Fruit fly (Drosophila melanogaster) whole organism, embryonic: ENCODE measurements around the gene CG42826.

ENCODE experiments used
- Abd-B ChIP-seq: fragments of 200-800 bp; sonication (Bioruptor generic); optimal IDR thresholded peaks from 2 replicates; lab custom pipeline; 2018; ENCODE audit warnings: missing biosample characterization, mild to moderate bottlenecking, missing genetic modification characterization, moderate library complexity
- CG10431 ChIP-seq: fragments of 200-800 bp; sonication (Bioruptor generic); optimal IDR thresholded peaks from 3 replicates; lab custom pipeline; 2018; ENCODE audit warnings: missing biosample characterization, mild to moderate bottlenecking, missing genetic modification characterization
- CG11247 ChIP-seq: fragments of 200-800 bp; sonication (Bioruptor generic); IDR thresholded peaks from 2 replicates; pipeline ENCODE4 v1.3.6; 2022; ENCODE audit warnings: missing biosample characterization, missing genetic modification characterization
- CG11456 ChIP-seq: fragments of 200-800 bp; sonication (Bioruptor generic); IDR thresholded peaks from 3 replicates; pipeline ENCODE4 v1.3.6; 2022; ENCODE audit warnings: missing biosample characterization, missing genetic modification characterization
- CG15073 ChIP-seq: fragments of 200-800 bp; sonication (Bioruptor generic); optimal IDR thresholded peaks from 2 replicates; lab custom pipeline; 2016; ENCODE audit warnings: missing biosample characterization, missing genetic modification characterization
- CG17328 ChIP-seq: fragments of 200-800 bp; sonication (Bioruptor generic); IDR thresholded peaks from 2 replicates; pipeline ENCODE4 v1.3.6; 2022; ENCODE audit warnings: missing biosample characterization, missing genetic modification characterization
- CG17359 ChIP-seq: fragments of 200-800 bp; sonication (Bioruptor generic); optimal IDR thresholded peaks from 3 replicates; lab custom pipeline; 2018; ENCODE audit warnings: missing biosample characterization, mild to moderate bottlenecking, missing genetic modification characterization, moderate library complexity
- CG18262 ChIP-seq: fragments of 200-800 bp; optimal IDR thresholded peaks from 3 replicates; lab custom pipeline; 2019; ENCODE audit warnings: missing biosample characterization, mild to moderate bottlenecking, missing genetic modification characterization, moderate library complexity
- CG2199 ChIP-seq: fragments of 200-800 bp; sonication (Bioruptor generic); IDR thresholded peaks from 3 replicates; pipeline ENCODE4 v1.3.6; 2022; ENCODE audit warnings: missing biosample characterization, missing genetic modification characterization
- CG30020 ChIP-seq: fragments of 200-800 bp; optimal IDR thresholded peaks from 2 replicates; lab custom pipeline; 2019; ENCODE audit warnings: missing biosample characterization, mild to moderate bottlenecking, missing genetic modification characterization, moderate library complexity
- CG31441 ChIP-seq: fragments of 200-800 bp; sonication (Bioruptor generic); IDR thresholded peaks from 2 replicates; pipeline ENCODE4 v1.3.6; 2022; ENCODE audit warnings: missing biosample characterization, missing genetic modification characterization
- CG32772 ChIP-seq: fragments of 200-800 bp; sonication (Bioruptor generic); IDR thresholded peaks from 2 replicates; pipeline ENCODE4 v1.3.6; 2022; ENCODE audit warnings: missing biosample characterization, missing genetic modification characterization
- CG3726 ChIP-seq: fragments of 200-800 bp; sonication (Bioruptor generic); IDR thresholded peaks from 3 replicates; pipeline ENCODE4, ENCODE4 v1.3.6; 2022; ENCODE audit warnings: missing biosample characterization, missing genetic modification characterization
- CG6175 ChIP-seq: fragments of 200-800 bp; sonication (Bioruptor generic); IDR thresholded peaks from 3 replicates; pipeline ENCODE4 v1.3.6; 2022; ENCODE audit warnings: missing biosample characterization, missing genetic modification characterization
- CG8290 ChIP-seq, 3 experiments: fragments of 200-800 bp; sonication (Bioruptor generic); optimal IDR thresholded peaks; 2 replicates each; lab custom pipeline; 2016 to 2019; ENCODE audit warnings: missing biosample characterization in 3 of 3, missing genetic modification characterization in 3 of 3, mild to moderate bottlenecking in 2 of 3, moderate library complexity in 1 of 3
- CG8478 ChIP-seq: fragments of >200 bp; optimal IDR thresholded peaks from 2 replicates; lab custom pipeline; 2018
- CG9727 ChIP-seq: fragments of 200-800 bp; sonication (Bioruptor generic); optimal IDR thresholded peaks from 3 replicates; lab custom pipeline; 2017; ENCODE audit warnings: missing biosample characterization, mild to moderate bottlenecking, missing genetic modification characterization
- CG9932 ChIP-seq: fragments of 200-800 bp; sonication (Bioruptor generic); IDR thresholded peaks from 2 replicates; pipeline ENCODE4 v1.3.6; 2022; ENCODE audit warnings: missing biosample characterization, missing genetic modification characterization
- Dip2 ChIP-seq: fragments of 200-800 bp; sonication (Bioruptor generic); IDR thresholded peaks from 2 replicates; pipeline ENCODE4 v1.3.6; 2022; ENCODE audit warnings: missing biosample characterization, missing genetic modification characterization
- Drgx ChIP-seq: fragments of 200-800 bp; sonication (Bioruptor generic); IDR thresholded peaks from 2 replicates; pipeline ENCODE4 v1.3.6; 2022; ENCODE audit warnings: missing biosample characterization, missing genetic modification characterization
- Elba2 ChIP-seq: fragments of 200-800 bp; sonication (Bioruptor generic); optimal IDR thresholded peaks from 3 replicates; lab custom pipeline; 2016; ENCODE audit warnings: missing biosample characterization, missing genetic modification characterization
- Ets65A ChIP-seq: fragments of 200-800 bp; sonication (Bioruptor generic); peaks from one replicate; lab custom pipeline; 2016; ENCODE audit warnings: missing biosample characterization, missing genetic modification characterization
- GATAe ChIP-seq: fragments of 200-800 bp; sonication (Bioruptor generic); conservative IDR thresholded peaks from 2 replicates; pipeline ENCODE4 v1.3.6; 2022; ENCODE audit warnings: missing biosample characterization, missing genetic modification characterization
- Hey ChIP-seq: fragments of 200-800 bp; sonication (Bioruptor generic); optimal IDR thresholded peaks from 3 replicates; lab custom pipeline; 2018; ENCODE audit warnings: missing biosample characterization, mild to moderate bottlenecking, missing genetic modification characterization
- HmgZ ChIP-seq: fragments of 200-800 bp; sonication (Bioruptor generic); optimal IDR thresholded peaks from 2 replicates; lab custom pipeline; 2018; ENCODE audit warnings: missing biosample characterization, mild to moderate bottlenecking, missing genetic modification characterization
- Jarid2 ChIP-seq: fragments of 200-800 bp; sonication (Bioruptor generic); optimal IDR thresholded peaks from 3 replicates; lab custom pipeline; 2017; ENCODE audit warnings: mild to moderate bottlenecking, missing biosample characterization, missing genetic modification reagents, missing genetic modification characterization
- Nf-YA ChIP-seq: fragments of 200-800 bp; sonication (Bioruptor generic); IDR thresholded peaks from 2 replicates; pipeline ENCODE4 v1.3.6; 2022; ENCODE audit warnings: missing biosample characterization, missing genetic modification characterization
- PHDP ChIP-seq: fragments of 200-800 bp; sonication (Bioruptor generic); optimal IDR thresholded peaks from 3 replicates; lab custom pipeline; 2018; ENCODE audit warnings: missing biosample characterization, mild to moderate bottlenecking, missing genetic modification characterization, moderate library complexity
- Sox102F ChIP-seq: fragments of 200-800 bp; sonication (Bioruptor generic); optimal IDR thresholded peaks from 2 replicates; lab custom pipeline; 2018; ENCODE audit warnings: missing biosample characterization, mild to moderate bottlenecking, missing genetic modification characterization, moderate library complexity
- ara ChIP-seq: fragments of 200-800 bp; sonication (Bioruptor generic); IDR thresholded peaks from 2 replicates; pipeline ENCODE4 v1.3.6; 2022; ENCODE audit warnings: missing biosample characterization, missing genetic modification characterization
- chinmo ChIP-seq: fragments of 200-800 bp; sonication (Bioruptor generic); IDR thresholded peaks from 4 replicates; pipeline ENCODE4 v1.3.6; 2022; ENCODE audit warnings: missing biosample characterization, missing genetic modification characterization; ENCODE audit not compliant: partially characterized antibody
- exex ChIP-seq: fragments of 200-800 bp; sonication (Bioruptor generic); optimal IDR thresholded peaks from 4 replicates; lab custom pipeline; 2018; ENCODE audit warnings: missing biosample characterization, mild to moderate bottlenecking, missing genetic modification characterization, moderate library complexity
- grn ChIP-seq: fragments of 200-800 bp; sonication (Bioruptor generic); optimal IDR thresholded peaks from 3 replicates; lab custom pipeline; 2017; ENCODE audit warnings: missing biosample characterization, missing genetic modification characterization
- hth ChIP-seq: fragments of >200 bp; optimal IDR thresholded peaks from 2 replicates; lab custom pipeline; 2017; ENCODE audit warnings: inconsistent platforms
- mirr ChIP-seq: fragments of 200-800 bp; sonication (Bioruptor generic); optimal IDR thresholded peaks from 3 replicates; lab custom pipeline; 2018; ENCODE audit warnings: missing biosample characterization, mild to moderate bottlenecking, missing genetic modification characterization
- pnt ChIP-seq: fragments of 200-800 bp; sonication (Bioruptor generic); optimal IDR thresholded peaks from 3 replicates; lab custom pipeline; 2016; ENCODE audit warnings: missing biosample characterization, missing genetic modification characterization
- psq ChIP-seq: fragments of 200-800 bp; sonication (Bioruptor generic); optimal IDR thresholded peaks from 2 replicates; lab custom pipeline; 2017; ENCODE audit warnings: missing biosample characterization, missing genetic modification characterization
- scrt ChIP-seq: fragments of 200-800 bp; sonication (Bioruptor generic); optimal IDR thresholded peaks from 2 replicates; lab custom pipeline; 2018; ENCODE audit warnings: missing biosample characterization, mild to moderate bottlenecking, missing genetic modification characterization, moderate library complexity
- sd ChIP-seq: fragments of 200-800 bp; sonication (Bioruptor generic); optimal IDR thresholded peaks from 3 replicates; lab custom pipeline; 2018; ENCODE audit warnings: missing biosample characterization, mild to moderate bottlenecking, missing genetic modification characterization, moderate library complexity
- sug ChIP-seq: fragments of 200-800 bp; optimal IDR thresholded peaks from 2 replicates; lab custom pipeline; 2019; ENCODE audit warnings: missing biosample characterization, mild to moderate bottlenecking, missing genetic modification characterization, moderate library complexity
- tgo ChIP-seq: fragments of 200-800 bp; sonication (Bioruptor generic); IDR thresholded peaks from 3 replicates; pipeline ENCODE4 v1.3.6; 2022; ENCODE audit warnings: missing biosample characterization, missing genetic modification characterization
- unc-4 ChIP-seq: fragments of 200-800 bp; sonication (Bioruptor generic); IDR thresholded peaks from 2 replicates; pipeline ENCODE4 v1.3.6; 2022; ENCODE audit warnings: missing biosample characterization, missing genetic modification characterization; ENCODE audit not compliant: partially characterized antibody
- wor ChIP-seq: fragments of 200-800 bp; sonication (Bioruptor generic); IDR thresholded peaks from 2 replicates; pipeline ENCODE4 v1.3.6; 2022; ENCODE audit warnings: missing biosample characterization, missing genetic modification characterization
- zen ChIP-seq: fragments of 200-800 bp; sonication (Bioruptor generic); optimal IDR thresholded peaks from 3 replicates; lab custom pipeline; 2018; ENCODE audit warnings: missing biosample characterization, mild to moderate bottlenecking, missing genetic modification characterization, moderate library complexity

CG42826 gene

dm6 chr3L:10110379-10110778 is 9.7 kb upstream of the CG42826 start (continued):
- TF ChIP-seq CG32772 (peak; percentile 17; the same call in 1 of the 2 replicates), CG6175 (GFP tag; lab: Robert Waterston, UW) (0 out of 3 replicates have a peak, but pooled peaks have one; percentile 28), PHDP (tag; lab: Kevin White, UChicago) (peak; percentile 24), CG11247 (0 out of 2 replicates have a peak, but pooled peaks have one; percentile 24), tgo (GFP tag; lab: Robert Waterston, UW) (peak; percentile 45; the same call in 2 of the 3 replicates), wor (0 out of 2 replicates have a peak, but pooled peaks have one; percentile 11), Sox102F (GFP tag; lab: Kevin White, UChicago) (peak; percentile 29), CG31441 (GFP tag; lab: Robert Waterston, UW) (peak; percentile 39; the same call in 1 of the 2 replicates), ara (0 out of 2 replicates have a peak, but pooled peaks have one; percentile 26), scrt (GFP tag; lab: Kevin White, UChicago) (no peak), Drgx (GFP tag; lab: Robert Waterston, UW) (peak; percentile 56; the same call in 1 of the 2 replicates), Abd-B (peak; percentile 9), CG9727 (GFP tag; lab: Kevin White, UChicago) (peak; percentile 18)

- TF ChIP-seq HmgZ (tag; lab: Kevin White, UChicago) (no peak), CG2199 (no peak), zen (peak; percentile 64), unc-4 (GFP tag; lab: Robert Waterston, UW) (no peak), hth (lab: Kevin White, UChicago) (no peak), CG15073 (GFP tag; lab: Kevin White, UChicago) (no peak), Nf-YA (GFP tag; lab: Robert Waterston, UW) (no peak), CG9932 (GFP tag; lab: Robert Waterston, UW) (0 out of 2 replicates have a peak, but pooled peaks have one; percentile 19), CG11456 (GFP tag; lab: Robert Waterston, UW) (0 out of 3 replicates have a peak, but pooled peaks have one; percentile 54), pnt (no peak)
Observed at dm6 chr3L:10105820-10106219, 5.1 kb upstream of the CG42826 start.

DNA sequence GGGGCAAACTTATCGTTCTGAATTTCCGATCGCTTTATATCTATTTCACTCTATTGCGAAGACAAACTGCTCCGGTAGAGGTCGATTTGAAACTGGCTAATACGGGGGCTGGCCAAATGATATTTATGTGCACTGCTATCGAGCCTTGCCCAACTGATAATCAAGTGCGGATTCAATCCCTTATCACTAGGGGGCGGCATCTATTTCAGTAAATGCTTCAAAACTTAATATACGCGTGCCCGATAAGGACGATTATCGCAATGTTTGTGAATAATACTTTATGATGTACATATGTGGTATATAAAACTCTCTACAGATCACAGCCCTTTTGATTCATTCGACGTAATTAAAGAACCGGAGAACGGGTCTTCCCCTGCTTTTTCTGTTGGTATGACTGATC is 2.7 kb downstream of the CG42826 start, which contains the start of gene Srg2:
Gene Srg2 (minus strand): TSS at position 101 of the 400 bp plus-strand sequence.
- peak; percentile 86 for TF ChIP-seq Ets65A
- no peak for TF ChIP-seq CG18262 (tag; lab: Kevin White, UChicago)

- no peak for TF ChIP-seq CG17328 (GFP tag; lab: Robert Waterston, UW)
- TF ChIP-seq sd = peak; percentile 39
- peak; percentile 98 for TF ChIP-seq sug (tag; lab: Kevin White, UChicago)
- TF ChIP-seq Elba2 (GFP tag; lab: Kevin White, UChicago) = no peak
- peak; percentile 60 for TF ChIP-seq grn
- TF ChIP-seq mirr = peak; percentile 83
- TF ChIP-seq CG30020 (tag; lab: Kevin White, UChicago) = no peak
- TF ChIP-seq Dip2 = no peak
- TF ChIP-seq CG8478 = no peak
- peak; percentile 38 for TF ChIP-seq Hey (tag; lab: Kevin White, UChicago)
- peak; percentile 64 for TF ChIP-seq CG10431 (GFP tag; lab: Kevin White, UChicago)
- TF ChIP-seq psq (GFP tag; lab: Kevin White, UChicago) = no peak
- TF ChIP-seq Jarid2 = peak; percentile 28
- 0 out of 4 replicates have a peak, but pooled peaks have one; percentile 26 for TF ChIP-seq chinmo (GFP tag; lab: Robert Waterston, UW)
- no peak for TF ChIP-seq CG8290 (GFP tag; optimal IDR thresholded peaks at IDR 0.05; lab: Kevin White, UChicago)
- peak in 1 of 2 experiments; percentile 1 for TF ChIP-seq CG8290 (tag; optimal IDR thresholded peaks at IDR 0.05; lab: Kevin White, UChicago)
- no peak for TF ChIP-seq CG17359
- TF ChIP-seq GATAe = peak; percentile 70
- no peak for TF ChIP-seq CG3726 (GFP tag; lab: Robert Waterston, UW)
- peak; percentile 67 for TF ChIP-seq exex (tag; lab: Kevin White, UChicago)
Observed at dm6 chr3L:10094722-10095121, 6.0 kb downstream of the CG42826 start, which contains the start of gene CG32054. TSS of gene CG32054 (minus strand) at chr3L:10094738.
